Worm (Caenorhabditis elegans) whole organism, mixed stage, embryonic: ENCODE data around the gene Y61B8A.6.

Source experiments
- M03D4.4 ChIP-seq: sonication (generic microtip); optimal IDR thresholded peaks from 2 replicates; lab custom pipeline; 2017; ENCODE audit warnings: mild to moderate bottlenecking, missing genetic modification characterization, missing compliant biosample characterization
- blmp-1 ChIP-seq: fragments of 150-350 bp; optimal IDR thresholded peaks from 2 replicates; lab custom pipeline; 2014; ENCODE audit warnings: missing biosample characterization, missing genetic modification characterization
- ceh-39 ChIP-seq: fragments of 150-350 bp; optimal IDR thresholded peaks from 2 replicates; lab custom pipeline; 2014; ENCODE audit warnings: missing biosample characterization, missing genetic modification characterization
- ceh-43 ChIP-seq: fragments of 200-800 bp; sonication (Bioruptor generic); optimal IDR thresholded peaks from 2 replicates; lab custom pipeline; 2018; ENCODE audit warnings: mild to moderate bottlenecking, missing genetic modification characterization, moderate library complexity, missing compliant biosample characterization
- ceh-83 ChIP-seq: fragments of 200-800 bp; sonication (Bioruptor generic); optimal IDR thresholded peaks from 2 replicates; lab custom pipeline; 2018; ENCODE audit warnings: mild to moderate bottlenecking, missing genetic modification characterization, missing compliant biosample characterization
- ces-1 ChIP-seq: fragments of 150-350 bp; optimal IDR thresholded peaks from 2 replicates; lab custom pipeline; 2014; ENCODE audit warnings: missing biosample characterization, missing genetic modification reagents, missing genetic modification characterization
- cnd-1 ChIP-seq: fragments of 200-800 bp; sonication (Bioruptor generic); optimal IDR thresholded peaks from 2 replicates; lab custom pipeline; 2018; ENCODE audit warnings: mild to moderate bottlenecking, missing genetic modification characterization, missing compliant biosample characterization
- drap-1 ChIP-seq: fragments of 200-800 bp; sonication (Bioruptor generic); optimal IDR thresholded peaks from 3 replicates; lab custom pipeline; 2018; ENCODE audit warnings: mild to moderate bottlenecking, missing genetic modification characterization, missing compliant biosample characterization
- elt-1 ChIP-seq: sonication (generic microtip); optimal IDR thresholded peaks from 2 replicates; lab custom pipeline; 2017; ENCODE audit warnings: missing genetic modification characterization, mild to moderate bottlenecking, missing compliant biosample characterization, antibody characterized with exemption, moderate library complexity, borderline replicate concordance; ENCODE audit not compliant: insufficient read depth
- ham-2 ChIP-seq: fragments of 200-800 bp; sonication (Bioruptor generic); optimal IDR thresholded peaks from 2 replicates; lab custom pipeline; 2018; ENCODE audit warnings: mild to moderate bottlenecking, missing genetic modification characterization, missing compliant biosample characterization
- lin-13 ChIP-seq: fragments of 150-350 bp; optimal IDR thresholded peaks from 2 replicates; lab custom pipeline; 2014; ENCODE audit warnings: missing biosample characterization, missing genetic modification characterization
- lin-32 ChIP-seq: fragments of 200-800 bp; sonication (Bioruptor generic); optimal IDR thresholded peaks from 2 replicates; lab custom pipeline; 2018; ENCODE audit warnings: mild to moderate bottlenecking, missing genetic modification characterization, missing compliant biosample characterization
- lsy-2 ChIP-seq: fragments of 150-350 bp; optimal IDR thresholded peaks from 2 replicates; lab custom pipeline; 2014; ENCODE audit warnings: missing biosample characterization, missing genetic modification characterization
- mab-5 ChIP-seq: fragments of 150-350 bp; optimal IDR thresholded peaks from 2 replicates; lab custom pipeline; 2014; ENCODE audit warnings: missing biosample characterization, missing genetic modification characterization
- mls-2 ChIP-seq: sonication (generic microtip); optimal IDR thresholded peaks from 2 replicates; lab custom pipeline; 2016; ENCODE audit warnings: mild to moderate bottlenecking, missing genetic modification characterization, moderate library complexity, missing compliant biosample characterization
- nhr-12 ChIP-seq: fragments of 150-350 bp; optimal IDR thresholded peaks from 2 replicates; lab custom pipeline; 2014; ENCODE audit warnings: missing biosample characterization, missing genetic modification characterization
- nhr-237 ChIP-seq: fragments of 150-350 bp; optimal IDR thresholded peaks from 2 replicates; lab custom pipeline; 2014; ENCODE audit warnings: missing biosample characterization, missing genetic modification characterization
- nhr-28 ChIP-seq: fragments of 150-350 bp; optimal IDR thresholded peaks from 2 replicates; lab custom pipeline; 2014; ENCODE audit warnings: missing biosample characterization, missing genetic modification characterization
- nhr-76 ChIP-seq: sonication (generic microtip); optimal IDR thresholded peaks from 2 replicates; lab custom pipeline; 2017; ENCODE audit warnings: missing biosample characterization, missing genetic modification characterization
- pha-4 ChIP-seq: fragments of 150-350 bp; optimal IDR thresholded peaks from 2 replicates; lab custom pipeline; 2018; ENCODE audit warnings: missing biosample characterization, missing genetic modification reagents, missing genetic modification characterization
- sem-2 ChIP-seq: fragments of 200-800 bp; sonication (Bioruptor generic); optimal IDR thresholded peaks from 2 replicates; lab custom pipeline; 2018; ENCODE audit warnings: mild to moderate bottlenecking, missing genetic modification characterization, missing compliant biosample characterization
- snpc-4 ChIP-seq: fragments of 150-350 bp; optimal IDR thresholded peaks from 2 replicates; lab custom pipeline; 2014; ENCODE audit warnings: missing biosample characterization, missing genetic modification characterization
- sptf-1 ChIP-seq: sonication (generic microtip); optimal IDR thresholded peaks from 2 replicates; lab custom pipeline; 2017; ENCODE audit warnings: mild to moderate bottlenecking, missing genetic modification characterization, moderate library complexity, missing compliant biosample characterization
- tbx-8 ChIP-seq: fragments of 200-800 bp; sonication (Bioruptor generic); optimal IDR thresholded peaks from 2 replicates; lab custom pipeline; 2018; ENCODE audit warnings: mild to moderate bottlenecking, missing genetic modification characterization, moderate library complexity, missing compliant biosample characterization
- unc-39 ChIP-seq: fragments of 150-350 bp; optimal IDR thresholded peaks from 2 replicates; lab custom pipeline; 2014; ENCODE audit warnings: missing biosample characterization, missing genetic modification characterization
- unc-62 ChIP-seq: fragments of 150-350 bp; optimal IDR thresholded peaks from 2 replicates; lab custom pipeline; 2014; ENCODE audit warnings: missing biosample characterization, missing genetic modification reagents, missing genetic modification characterization
- zip-8 ChIP-seq: fragments of 150-350 bp; optimal IDR thresholded peaks from 2 replicates; lab custom pipeline; 2014; ENCODE audit warnings: missing biosample characterization, missing genetic modification characterization
- ztf-11 ChIP-seq: fragments of 150-350 bp; optimal IDR thresholded peaks from 2 replicates; lab custom pipeline; 2014; ENCODE audit warnings: missing biosample characterization, missing genetic modification characterization

Y61B8A.6 gene

ce11 chrV:17220345-17220744, 31.4 kb upstream of the Y61B8A.6 start, which contains the start of gene srh-109:
Gene srh-109, minus strand, starts transcription at chrV:17220445.
- TF ChIP-seq zip-8 (tag; lab: Kevin White, UChicago) (peak; percentile 58), ceh-43 (GFP tag; lab: Kevin White, UChicago) (no peak), ztf-11 (tag; lab: Kevin White, UChicago) (no peak), pha-4 (tag; lab: Kevin White, UChicago) (no peak)

DNA sequence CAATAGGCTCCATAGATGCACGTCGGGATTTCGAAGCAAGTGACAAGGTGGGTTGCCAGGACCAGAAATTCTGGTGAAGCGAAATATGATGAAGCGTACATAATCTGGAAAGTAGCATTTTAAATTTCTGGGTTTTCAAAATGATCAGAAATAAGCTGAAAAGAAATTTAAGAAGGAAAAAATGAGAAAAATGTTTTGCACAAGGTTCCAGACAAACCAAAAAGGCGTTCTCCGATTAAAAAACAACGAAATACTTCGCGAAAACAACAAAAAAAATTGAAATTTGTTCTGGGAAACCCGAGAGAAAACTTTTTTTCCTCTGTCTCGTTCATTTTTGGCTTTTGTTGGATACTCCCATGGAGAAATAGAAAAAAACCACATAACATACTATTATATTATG, 28.4 kb upstream of the Y61B8A.6 start, which contains the start of gene srh-252:
TSS of gene srh-252 (minus strand) at position 101 of the 400 bp plus-strand sequence.
- no peak for TF ChIP-seq ceh-83 (GFP tag; lab: Kevin White, UChicago)

ce11 chrV:17225389-17225788, 26.3 kb upstream of the Y61B8A.6 start, which contains the start of gene scl-25:
Gene scl-25, plus strand, starts transcription at chrV:17225689.
- TF ChIP-seq mab-5 (tag; lab: Kevin White, UChicago) (no peak), ham-2 (GFP tag; lab: Kevin White, UChicago) (no peak), lin-32 (GFP tag; lab: Kevin White, UChicago) (no peak), blmp-1 (no peak), nhr-237 (tag; lab: Kevin White, UChicago) (no peak), zip-8 (tag; lab: Kevin White, UChicago) (no peak), cnd-1 (no peak), sptf-1 (tag; lab: Kevin White, UChicago) (no peak), ces-1 (GFP tag; lab: Kevin White, UChicago) (no peak)

DNA sequence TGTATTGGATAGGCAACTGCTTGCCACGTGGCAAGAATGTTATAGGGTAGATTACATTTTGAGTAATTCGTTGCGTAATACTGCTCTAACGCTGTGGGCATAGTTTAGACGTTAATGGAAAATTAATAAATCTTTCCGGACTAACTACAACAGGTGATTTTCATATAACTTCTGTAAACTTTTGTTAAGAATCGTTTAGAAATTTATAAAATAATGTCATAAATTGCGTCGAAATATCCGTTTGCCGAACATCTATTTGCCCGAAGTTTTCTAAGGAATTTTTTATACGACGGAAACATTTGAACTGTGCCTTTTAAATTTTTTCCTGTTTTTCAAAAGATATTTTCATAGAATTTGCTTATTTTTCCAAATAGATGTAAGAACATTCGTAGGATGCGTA, 25.6 kb upstream of the Y61B8A.6 start, which contains the start of gene srh-112:
TSS of gene srh-112 (minus strand) at position 101 of the 400 bp plus-strand sequence.
- TF ChIP-seq unc-39 (tag; lab: Kevin White, UChicago) (no peak), drap-1 (GFP tag; lab: Kevin White, UChicago) (no peak), lsy-2 (no peak), cnd-1 (no peak), lin-13 (tag; lab: Kevin White, UChicago) (no peak), tbx-8 (GFP tag; lab: Kevin White, UChicago) (no peak), ham-2 (GFP tag; lab: Kevin White, UChicago) (no peak), unc-62 (GFP tag; lab: Kevin White, UChicago) (no peak), sem-2 (no peak), snpc-4 (tag; lab: Kevin White, UChicago) (no peak), nhr-76 (tag; lab: Kevin White, UChicago) (no peak)
- TF ChIP-seq, all 35 proteins: peak for 0

- TF ChIP-seq mls-2 (tag; lab: Kevin White, UChicago) (no peak), cnd-1 (no peak), mab-5 (tag; lab: Kevin White, UChicago) (no peak), ces-1 (GFP tag; lab: Kevin White, UChicago) (no peak), ceh-43 (GFP tag; lab: Kevin White, UChicago) (no peak), pha-4 (tag; lab: Kevin White, UChicago) (no peak), nhr-12 (tag; lab: Kevin White, UChicago) (no peak), nhr-76 (tag; lab: Kevin White, UChicago) (no peak), ham-2 (GFP tag; lab: Kevin White, UChicago) (no peak), sem-2 (no peak), nhr-28 (no peak), lsy-2 (no peak), lin-13 (tag; lab: Kevin White, UChicago) (no peak), lin-32 (GFP tag; lab: Kevin White, UChicago) (no peak), ceh-39 (no peak), blmp-1 (no peak), nhr-237 (tag; lab: Kevin White, UChicago) (no peak), ztf-11 (tag; lab: Kevin White, UChicago) (no peak), M03D4.4 (no peak)
- TF ChIP-seq, all 35 proteins: peak for 0
Observed at ce11 chrV:17232403-17232802, 19.3 kb upstream of the Y61B8A.6 start.

DNA sequence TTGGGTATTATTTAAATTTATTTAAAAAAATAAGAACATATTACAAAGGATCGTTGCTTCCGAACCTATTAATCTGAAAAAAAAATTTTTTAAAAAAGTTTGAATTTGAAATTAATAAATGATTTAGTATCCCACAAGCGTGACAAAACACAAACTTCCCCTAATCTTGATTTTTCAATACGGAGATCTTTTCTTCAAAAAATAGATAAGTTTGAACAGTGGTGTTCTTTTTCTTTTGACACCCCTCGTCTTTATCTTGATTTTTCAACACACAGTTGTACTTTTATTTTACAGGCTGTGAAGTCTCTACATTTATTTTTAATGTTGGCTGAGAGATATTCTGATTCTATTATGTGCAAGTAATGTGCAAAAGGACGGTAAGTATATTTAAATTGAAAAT, 15.4 kb upstream of the Y61B8A.6 start, which contains the start of gene T19C9.10:
TSS of gene T19C9.10 (plus strand) at position 248 of the 400 bp plus-strand sequence.
- peak; percentile 61 for TF ChIP-seq elt-1
- TF ChIP-seq mls-2 (tag; lab: Kevin White, UChicago): no peak
